Fruit fly (Drosophila melanogaster) whole organism, wandering third instar larva: Measurements from ENCODE around the gene CG32537.

Experiments
- Abd-B ChIP-seq: fragments of >200 bp; optimal IDR thresholded peaks from 2 replicates; lab custom pipeline; 2017; ENCODE audit warnings: missing biosample characterization, missing genetic modification characterization
- CG9705 ChIP-seq: fragments of 200-800 bp; sonication (Bioruptor generic); optimal IDR thresholded peaks from 2 replicates; lab custom pipeline; 2018; ENCODE audit warnings: missing biosample characterization, mild to moderate bottlenecking, missing genetic modification characterization
- CrebA ChIP-seq: fragments of 200-800 bp; sonication (Bioruptor generic); optimal IDR thresholded peaks from 2 replicates; lab custom pipeline; 2016; ENCODE audit warnings: missing biosample characterization, mild to moderate bottlenecking, missing genetic modification characterization, borderline replicate concordance
- Dfd ChIP-seq: fragments of >200 bp; optimal IDR thresholded peaks from 2 replicates; lab custom pipeline; 2017; ENCODE audit warnings: missing biosample characterization, missing genetic modification characterization
- Dif ChIP-seq: fragments of 200-275, 200-300 bp; sonication (Bioruptor generic); optimal IDR thresholded peaks from 2 replicates; lab custom pipeline; 2018; ENCODE audit warnings: missing biosample characterization, missing genetic modification characterization; ENCODE audit not compliant: partially characterized antibody
- GATAd ChIP-seq: sonication (Bioruptor generic); optimal IDR thresholded peaks from 2 replicates; lab custom pipeline; 2016; ENCODE audit warnings: missing biosample characterization, missing genetic modification characterization
- HLH106 ChIP-seq: fragments of 200-800 bp; optimal IDR thresholded peaks from 3 replicates; lab custom pipeline; 2019; ENCODE audit warnings: missing biosample characterization, mild to moderate bottlenecking, missing genetic modification characterization, moderate library complexity
- Hnf4 ChIP-seq: fragments of 200-800 bp; sonication (Bioruptor generic); optimal IDR thresholded peaks from 2 replicates; lab custom pipeline; 2016; ENCODE audit warnings: missing biosample characterization, mild to moderate bottlenecking, missing genetic modification characterization
- Hr78 ChIP-seq: fragments of >200 bp; optimal IDR thresholded peaks from 2 replicates; lab custom pipeline; 2017; ENCODE audit warnings: missing biosample characterization, missing genetic modification characterization
- Hr83 ChIP-seq: fragments of 200-300 bp; sonication (Bioruptor generic); optimal IDR thresholded peaks from 2 replicates; lab custom pipeline; 2016; ENCODE audit warnings: missing biosample characterization, mild to moderate bottlenecking, missing genetic modification characterization, moderate library complexity; ENCODE audit not compliant: poor library complexity, severe bottlenecking
- Jra ChIP-seq: sonication (Bioruptor generic); optimal IDR thresholded peaks from 2 replicates; lab custom pipeline; 2016; ENCODE audit warnings: missing biosample characterization, missing genetic modification characterization
- Mio ChIP-seq: sonication (Bioruptor generic); optimal IDR thresholded peaks from 2 replicates; lab custom pipeline; 2016; ENCODE audit warnings: missing biosample characterization, missing genetic modification characterization
- N ChIP-seq: fragments of >200 bp; optimal IDR thresholded peaks from 2 replicates; lab custom pipeline; 2018; ENCODE audit warnings: missing biosample characterization, missing external identifiers, missing genetic modification characterization
- OdsH ChIP-seq: fragments of 200-800 bp; sonication (Bioruptor generic); optimal IDR thresholded peaks from 2 replicates; lab custom pipeline; 2016; ENCODE audit warnings: missing biosample characterization, mild to moderate bottlenecking, missing genetic modification characterization
- Rel ChIP-seq, 2 experiments: fragments of 200-800 bp; sonication (Bioruptor generic) in 1 of 2; optimal IDR thresholded peaks; 2 replicates in 1 of 2; 3 replicates in 1 of 2; lab custom pipeline; 2016 to 2019; ENCODE audit warnings: mild to moderate bottlenecking in 2 of 2, missing biosample characterization in 2 of 2, missing genetic modification characterization in 2 of 2, moderate library complexity in 1 of 2
- Sp1 ChIP-seq: fragments of 200-800 bp; sonication (Bioruptor generic); optimal IDR thresholded peaks from 3 replicates; lab custom pipeline; 2019; ENCODE audit warnings: missing biosample characterization, mild to moderate bottlenecking, missing genetic modification characterization, moderate library complexity
- Vsx2 ChIP-seq: fragments of 200-300, 225-300 bp; sonication (Bioruptor generic); optimal IDR thresholded peaks from 2 replicates; lab custom pipeline; 2018; ENCODE audit warnings: missing biosample characterization, missing genetic modification characterization; ENCODE audit not compliant: partially characterized antibody
- br ChIP-seq: fragments of 200-800 bp; sonication (Bioruptor generic); optimal IDR thresholded peaks from 2 replicates; lab custom pipeline; 2016; ENCODE audit warnings: missing biosample characterization, missing genetic modification characterization
- dl ChIP-seq, 2 experiments: fragments of 175-275, 200-275 bp in 1 of 2; fragments of 200-275 bp in 1 of 2; sonication (Bioruptor generic); optimal IDR thresholded peaks; lab custom pipeline; 2018; ENCODE audit warnings: mild to moderate bottlenecking in 2 of 2, missing biosample characterization in 2 of 2, missing genetic modification characterization in 2 of 2, moderate library complexity in 2 of 2; ENCODE audit not compliant: partially characterized antibody in 2 of 2, insufficient read depth in 1 of 2
- dmrt93B ChIP-seq: fragments of 200-800 bp; sonication (Bioruptor generic); optimal IDR thresholded peaks from 2 replicates; lab custom pipeline; 2018; ENCODE audit warnings: missing biosample characterization, mild to moderate bottlenecking, missing genetic modification characterization
- dsf ChIP-seq: sonication (Bioruptor generic); optimal IDR thresholded peaks from 2 replicates; lab custom pipeline; 2016; ENCODE audit warnings: missing biosample characterization, missing genetic modification characterization, borderline replicate concordance
- ey ChIP-seq: fragments of 200-800 bp; sonication (Bioruptor generic); optimal IDR thresholded peaks from 2 replicates; lab custom pipeline; 2016; ENCODE audit warnings: missing biosample characterization, missing genetic modification characterization
- foxo ChIP-seq, 2 experiments: fragments of 200-800 bp; sonication (Bioruptor generic); optimal IDR thresholded peaks; 2 replicates in 1 of 2; 3 replicates in 1 of 2; lab custom pipeline; 2016 to 2017; ENCODE audit warnings: missing biosample characterization in 2 of 2, missing genetic modification characterization in 2 of 2
- fru ChIP-seq: fragments of 200-800 bp; sonication (Bioruptor generic); optimal IDR thresholded peaks from 3 replicates; lab custom pipeline; 2016; ENCODE audit warnings: missing biosample characterization, mild to moderate bottlenecking, missing genetic modification characterization
- h ChIP-seq: fragments of 200-800 bp; sonication (Bioruptor generic); optimal IDR thresholded peaks from 3 replicates; lab custom pipeline; 2016; ENCODE audit warnings: missing biosample characterization, mild to moderate bottlenecking, missing genetic modification characterization
- jim ChIP-seq: fragments of 175-275, 200-325 bp; sonication (Bioruptor generic); optimal IDR thresholded peaks from 2 replicates; lab custom pipeline; 2016; ENCODE audit warnings: missing biosample characterization, mild to moderate bottlenecking, missing genetic modification characterization
- lola ChIP-seq: fragments of >200 bp; optimal IDR thresholded peaks from 2 replicates; lab custom pipeline; 2017; ENCODE audit warnings: missing biosample characterization, missing genetic modification characterization
- pan ChIP-seq: fragments of >200 bp; optimal IDR thresholded peaks from 2 replicates; lab custom pipeline; 2017
- psq ChIP-seq: fragments of 200-800 bp; sonication (Bioruptor generic); optimal IDR thresholded peaks from 3 replicates; lab custom pipeline; 2017; ENCODE audit warnings: missing biosample characterization, mild to moderate bottlenecking, missing genetic modification characterization, moderate library complexity
- rgr ChIP-seq: fragments of 200-800 bp; sonication (Bioruptor generic); optimal IDR thresholded peaks from 3 replicates; lab custom pipeline; 2016; ENCODE audit warnings: missing biosample characterization, mild to moderate bottlenecking, missing genetic modification characterization
- sage ChIP-seq: fragments of 200-800 bp; sonication (Bioruptor generic); optimal IDR thresholded peaks from 2 replicates; lab custom pipeline; 2016; ENCODE audit warnings: missing biosample characterization, mild to moderate bottlenecking, missing genetic modification characterization
- sv ChIP-seq: fragments of 200-800 bp; sonication (Bioruptor generic); optimal IDR thresholded peaks from 3 replicates; lab custom pipeline; 2016; ENCODE audit warnings: missing biosample characterization, missing genetic modification characterization
- tai ChIP-seq: sonication (Bioruptor generic); optimal IDR thresholded peaks from 2 replicates; lab custom pipeline; 2016; ENCODE audit warnings: missing biosample characterization, missing genetic modification characterization
- usp ChIP-seq: fragments of >200 bp; optimal IDR thresholded peaks from 2 replicates; lab custom pipeline; 2017; ENCODE audit warnings: missing biosample characterization, missing genetic modification characterization

The CG32537 gene

DNA sequence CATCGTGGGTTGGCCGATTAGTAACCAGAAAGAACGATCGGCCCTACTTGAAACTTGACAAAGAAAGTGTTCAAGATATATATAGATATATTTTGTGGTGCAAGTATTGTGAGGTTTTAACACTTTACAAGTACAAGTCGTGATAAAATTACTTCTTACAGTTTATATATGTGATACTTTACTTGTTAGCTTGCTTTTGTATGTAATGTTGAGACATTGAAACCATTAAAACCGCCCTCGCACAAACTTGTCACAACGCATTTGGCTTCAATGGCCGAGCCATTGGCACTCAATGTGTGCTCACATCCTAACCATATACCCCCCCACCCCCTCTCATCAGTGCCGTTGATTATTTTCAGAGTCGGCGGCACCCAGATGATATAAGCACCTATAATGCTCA is 18.6 kb upstream of the CG32537 start:
- no peak for TF ChIP-seq CrebA (GFP tag; lab: Kevin White, UChicago)
- no peak for TF ChIP-seq Jra (GFP tag; lab: Kevin White, UChicago)
- TF ChIP-seq sv (GFP tag; lab: Kevin White, UChicago), result no peak
- TF ChIP-seq sage (GFP tag; lab: Kevin White, UChicago), result no peak
- TF ChIP-seq jim (GFP tag; lab: Kevin White, UChicago), result no peak
- TF ChIP-seq Hr83, result no peak
- TF ChIP-seq Hr78 (GFP tag; lab: Kevin White, UChicago), result no peak

DNA sequence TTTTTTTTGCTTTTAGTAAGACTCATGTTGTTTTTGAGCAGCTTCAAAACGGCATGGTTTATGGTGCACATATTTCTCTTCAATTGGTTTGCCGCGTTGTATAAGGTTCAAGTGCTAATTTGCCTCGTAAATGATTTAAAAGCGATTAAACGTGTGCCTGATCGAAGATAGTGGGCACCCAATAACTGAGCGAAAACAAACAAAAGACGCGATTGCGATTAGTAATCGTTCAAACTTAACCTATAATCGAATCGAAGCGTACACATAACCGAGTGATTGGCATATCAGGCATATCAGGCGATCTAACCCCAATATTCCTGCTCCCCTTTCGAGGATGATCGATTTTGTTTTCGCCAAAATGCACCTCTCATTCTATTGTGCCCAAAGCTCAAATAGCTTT is 17.7 kb upstream of the CG32537 start:
- TF ChIP-seq Abd-B (GFP tag; lab: Kevin White, UChicago), result no peak
- no peak for TF ChIP-seq pan (lab: Kevin White, UChicago)
- peak; percentile 18 for TF ChIP-seq h
- TF ChIP-seq Vsx2, result peak; percentile 71
- no peak for TF ChIP-seq dmrt93B
- TF ChIP-seq fru (GFP tag; lab: Kevin White, UChicago), result no peak
- no peak for TF ChIP-seq usp (GFP tag; lab: Kevin White, UChicago)
- no peak for TF ChIP-seq foxo (GFP tag; optimal IDR thresholded peaks at IDR 0.05; lab: Kevin White, UChicago)
- no peak for TF ChIP-seq ey (GFP tag; lab: Kevin White, UChicago)
- TF ChIP-seq Hr83, result no peak
- TF ChIP-seq Mio, result no peak
- no peak for TF ChIP-seq br (GFP tag; lab: Kevin White, UChicago)
- no peak for TF ChIP-seq Rel (GFP tag; optimal IDR thresholded peaks at IDR 0.05; lab: Kevin White, UChicago)
- TF ChIP-seq Rel (tag; optimal IDR thresholded peaks at IDR 0.05; lab: Kevin White, UChicago), result no peak
- no peak for TF ChIP-seq dl (GFP tag; optimal IDR thresholded peaks at IDR 0.05; lab: Kevin White, UChicago; ENCODE audit: insufficient read depth in 1 of 2, partially characterized antibody in 2 of 2)
- TF ChIP-seq Hr78 (GFP tag; lab: Kevin White, UChicago), result no peak
- TF ChIP-seq Sp1, result no peak

DNA sequence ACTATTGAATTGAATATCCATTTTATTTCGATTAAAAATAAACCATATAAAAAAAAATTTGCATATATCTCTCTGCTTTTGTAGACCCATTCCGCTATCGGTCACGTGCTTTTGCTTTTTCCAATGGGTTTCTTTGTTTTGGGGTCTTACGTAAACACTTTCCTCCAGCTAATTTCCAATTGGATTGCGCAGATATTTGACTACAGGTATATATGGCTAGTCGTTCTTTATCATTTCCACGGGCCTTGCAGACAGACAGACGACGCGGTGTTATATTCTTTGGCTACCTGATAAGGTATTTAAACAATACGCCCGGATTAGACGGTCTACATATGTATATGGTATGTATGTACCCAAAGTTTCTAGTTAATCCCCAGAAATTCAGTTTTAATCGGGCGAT is 17.0 kb upstream of the CG32537 start:
- TF ChIP-seq dl (GFP tag; optimal IDR thresholded peaks at IDR 0.05; lab: Kevin White, UChicago; ENCODE audit: insufficient read depth in 1 of 2, partially characterized antibody in 2 of 2), result no peak
- TF ChIP-seq Rel (GFP tag; optimal IDR thresholded peaks at IDR 0.05; lab: Kevin White, UChicago), result no peak
- no peak for TF ChIP-seq Rel (tag; optimal IDR thresholded peaks at IDR 0.05; lab: Kevin White, UChicago)
- TF ChIP-seq Dfd (GFP tag; lab: Kevin White, UChicago), result no peak
- no peak for TF ChIP-seq OdsH (GFP tag; lab: Kevin White, UChicago)
- TF ChIP-seq N (GFP tag; lab: Kevin White, UChicago), result no peak
- TF ChIP-seq Sp1, result no peak
- no peak for TF ChIP-seq tai (GFP tag; lab: Kevin White, UChicago)
- no peak for TF ChIP-seq GATAd
- TF ChIP-seq Dif (GFP tag; lab: Kevin White, UChicago), result no peak
- no peak for TF ChIP-seq dsf (GFP tag; lab: Kevin White, UChicago)
- TF ChIP-seq jim (GFP tag; lab: Kevin White, UChicago), result no peak
- TF ChIP-seq CG9705 (GFP tag; lab: Kevin White, UChicago), result no peak
- TF ChIP-seq psq, result no peak

DNA sequence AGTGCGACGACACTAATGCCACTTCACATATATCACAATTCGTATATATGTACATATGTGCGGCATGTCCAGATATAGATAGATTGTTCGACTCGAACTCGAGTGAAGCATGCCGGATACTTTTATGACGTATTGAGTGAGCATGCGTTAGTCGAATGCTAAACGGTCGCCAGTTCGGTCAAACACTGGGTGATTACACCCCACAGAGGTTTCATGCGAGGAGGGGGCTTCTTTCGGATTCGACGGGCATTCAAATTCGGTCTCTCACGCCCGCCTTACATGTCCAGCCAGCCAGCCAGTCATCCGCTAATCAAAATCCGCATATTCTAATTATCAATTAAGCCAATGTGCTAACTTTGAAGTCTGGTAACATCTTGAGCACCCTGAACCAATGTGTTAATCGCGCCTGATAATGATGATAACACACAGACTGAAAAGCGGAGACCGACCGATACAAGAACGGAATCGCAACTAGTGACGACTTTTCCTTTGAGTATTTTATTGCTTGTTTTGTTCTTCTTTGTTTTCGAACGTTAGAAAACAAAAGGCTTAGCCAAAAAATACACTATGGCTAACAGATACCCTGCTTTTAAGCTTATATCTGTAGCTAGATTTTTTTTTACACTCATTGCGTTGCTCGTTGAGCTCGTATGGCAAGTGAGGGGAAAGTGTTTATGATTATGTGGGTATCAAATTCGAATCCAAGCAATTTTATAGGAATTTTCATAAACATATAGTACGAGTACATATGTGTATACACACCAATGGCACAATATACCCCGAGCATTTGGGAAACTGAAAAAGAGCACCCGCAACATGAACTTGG is 15.7 kb upstream of the CG32537 start:
- no peak for TF ChIP-seq Abd-B (GFP tag; lab: Kevin White, UChicago)
- peak in 1 of 2 experiments; percentile 14 for TF ChIP-seq foxo (GFP tag; optimal IDR thresholded peaks at IDR 0.05; lab: Kevin White, UChicago)
- TF ChIP-seq jim (GFP tag; lab: Kevin White, UChicago), result no peak
- peak; percentile 15 for TF ChIP-seq OdsH (GFP tag; lab: Kevin White, UChicago)
- peak; percentile 11 for TF ChIP-seq rgr (GFP tag; lab: Kevin White, UChicago)
- no peak for TF ChIP-seq Hnf4 (GFP tag; lab: Kevin White, UChicago)
- TF ChIP-seq Rel (GFP tag; optimal IDR thresholded peaks at IDR 0.05; lab: Kevin White, UChicago), result no peak
- peak; percentile 26 for TF ChIP-seq Rel (tag; optimal IDR thresholded peaks at IDR 0.05; lab: Kevin White, UChicago)
- TF ChIP-seq sage (GFP tag; lab: Kevin White, UChicago), result no peak
- TF ChIP-seq Dif (GFP tag; lab: Kevin White, UChicago), result no peak
- TF ChIP-seq psq, result peak; percentile 23
- peak; percentile 19 for TF ChIP-seq ey (GFP tag; lab: Kevin White, UChicago)
- peak; percentile 8 for TF ChIP-seq Sp1
- TF ChIP-seq Dfd (GFP tag; lab: Kevin White, UChicago), result no peak
- TF ChIP-seq Mio, result no peak
- TF ChIP-seq HLH106 (tag; lab: Kevin White, UChicago), result peak; percentile 2
- peak; percentile 14 for TF ChIP-seq fru (GFP tag; lab: Kevin White, UChicago)
- no peak for TF ChIP-seq lola (GFP tag; lab: Kevin White, UChicago)
- peak; percentile 15 for TF ChIP-seq h
- TF ChIP-seq Vsx2, result no peak
- no peak for TF ChIP-seq tai (GFP tag; lab: Kevin White, UChicago)
